Worm (Caenorhabditis elegans) whole organism, L1 larva: ENCODE data around the gene ldh-1.

Source experiments
- C34B4.2 ChIP-seq: sonication (generic microtip); optimal IDR thresholded peaks from 2 replicates; lab custom pipeline; 2017; ENCODE audit warnings: mild to moderate bottlenecking, missing genetic modification characterization, missing compliant biosample characterization
- F16B12.6 ChIP-seq: fragments of 150-350 bp; optimal IDR thresholded peaks from 2 replicates; lab custom pipeline; 2014; ENCODE audit warnings: missing biosample characterization, missing genetic modification characterization
- Y116A8C.19 ChIP-seq: sonication (generic microtip); optimal IDR thresholded peaks from 2 replicates; lab custom pipeline; 2016; ENCODE audit warnings: missing compliant biosample characterization, missing genetic modification characterization, borderline replicate concordance
- alr-1 ChIP-seq: fragments of 200-800 bp; sonication (Bioruptor generic); optimal IDR thresholded peaks from 2 replicates; lab custom pipeline; 2018; ENCODE audit warnings: borderline replicate concordance, mild to moderate bottlenecking, missing genetic modification characterization, missing compliant biosample characterization
- ama-1 ChIP-seq: fragments of 150-350 bp; optimal IDR thresholded peaks from 2 replicates; lab custom pipeline; 2014
- ceh-88 ChIP-seq: fragments of 200-800 bp; sonication (Bioruptor generic); IDR thresholded peaks from 2 replicates; pipeline ENCODE4 v1.3.6; 2022; ENCODE audit warnings: missing genetic modification characterization, missing compliant biosample characterization
- ceh-90 ChIP-seq: sonication (generic microtip); optimal IDR thresholded peaks from 2 replicates; lab custom pipeline; 2016; ENCODE audit warnings: missing genetic modification characterization, missing compliant biosample characterization
- ces-1 ChIP-seq: fragments of 150-350 bp; optimal IDR thresholded peaks from 2 replicates; lab custom pipeline; 2014; ENCODE audit warnings: missing biosample characterization, missing genetic modification reagents, missing genetic modification characterization
- dsc-1 ChIP-seq: sonication (generic microtip); optimal IDR thresholded peaks from 2 replicates; lab custom pipeline; 2016; ENCODE audit warnings: mild to moderate bottlenecking, missing genetic modification characterization, missing compliant biosample characterization
- efl-1 ChIP-seq, 4 experiments: fragments of 150-350 bp; optimal IDR thresholded peaks in 3 of 4; peaks in 1 of 4; 1 replicate in 1 of 4; 2 replicates in 3 of 4; lab custom pipeline; 2014; ENCODE audit warnings: missing biosample characterization in 2 of 4, missing genetic modification characterization in 2 of 4, missing genetic modification reagents in 2 of 4
- efl-3 ChIP-seq: fragments of 200-800 bp; sonication (Bioruptor generic); optimal IDR thresholded peaks from 2 replicates; lab custom pipeline; 2018; ENCODE audit warnings: mild to moderate bottlenecking, missing genetic modification characterization, missing compliant biosample characterization
- egl-13 ChIP-seq: sonication (generic microtip); optimal IDR thresholded peaks from 2 replicates; lab custom pipeline; 2016; ENCODE audit warnings: missing genotype, missing genetic modification reagents, missing genetic modification characterization, missing compliant biosample characterization
- fkh-10 ChIP-seq: sonication (generic microtip); optimal IDR thresholded peaks from 2 replicates; lab custom pipeline; 2017; ENCODE audit warnings: missing biosample characterization, missing genetic modification reagents, missing genetic modification characterization
- fkh-8 ChIP-seq: sonication (generic microtip); optimal IDR thresholded peaks from 2 replicates; lab custom pipeline; 2016; ENCODE audit warnings: mild to moderate bottlenecking, missing genetic modification characterization, missing compliant biosample characterization
- grh-1 ChIP-seq: fragments of 200-800 bp; sonication (Bioruptor generic); IDR thresholded peaks from 2 replicates; pipeline ENCODE4 v1.3.6; 2022; ENCODE audit warnings: missing genetic modification reagents, missing genetic modification characterization, missing compliant biosample characterization
- hlh-17 ChIP-seq: fragments of 200-800 bp; sonication (Bioruptor generic); optimal IDR thresholded peaks from 2 replicates; lab custom pipeline; 2018; ENCODE audit warnings: missing genetic modification characterization, mild to moderate bottlenecking, missing compliant biosample characterization, moderate library complexity, borderline replicate concordance
- hpl-2 ChIP-seq: fragments of 150-350 bp; optimal IDR thresholded peaks from 2 replicates; lab custom pipeline; 2014; ENCODE audit warnings: missing biosample characterization, missing genetic modification reagents, missing genetic modification characterization
- jun-1 ChIP-seq: fragments of 150-350 bp; optimal IDR thresholded peaks from 2 replicates; lab custom pipeline; 2014; ENCODE audit warnings: missing biosample characterization, missing genetic modification reagents, missing genetic modification characterization
- lin-35 ChIP-seq, 2 experiments: fragments of 150-350 bp; optimal IDR thresholded peaks; 2 replicates each; lab custom pipeline; 2014; ENCODE audit warnings: missing biosample characterization in 2 of 2, missing genetic modification characterization in 2 of 2, missing genetic modification reagents in 2 of 2
- lir-3 ChIP-seq: sonication (generic microtip); optimal IDR thresholded peaks from 2 replicates; lab custom pipeline; 2016; ENCODE audit warnings: mild to moderate bottlenecking, missing genetic modification characterization, moderate library complexity, missing compliant biosample characterization; ENCODE audit not compliant: poor library complexity
- lsy-2 ChIP-seq, 2 experiments: fragments of 150-350 bp; optimal IDR thresholded peaks; 2 replicates each; lab custom pipeline; 2014; ENCODE audit warnings: missing biosample characterization in 2 of 2, missing genetic modification characterization in 2 of 2
- mdl-1 ChIP-seq, 2 experiments: fragments of 150-350 bp; optimal IDR thresholded peaks; 2 replicates each; lab custom pipeline; 2014 to 2017; ENCODE audit warnings: missing biosample characterization in 2 of 2, missing genetic modification characterization in 2 of 2, inconsistent platforms in 1 of 2
- nhr-11 ChIP-seq: fragments of 150-350 bp; optimal IDR thresholded peaks from 2 replicates; lab custom pipeline; 2014; ENCODE audit warnings: missing biosample characterization, missing genetic modification characterization
- nhr-12 ChIP-seq: sonication (generic microtip); optimal IDR thresholded peaks from 2 replicates; lab custom pipeline; 2017; ENCODE audit warnings: missing biosample characterization, missing genetic modification characterization
- nhr-28 ChIP-seq: fragments of 150-350 bp; optimal IDR thresholded peaks from 2 replicates; lab custom pipeline; 2014; ENCODE audit warnings: missing biosample characterization, missing genetic modification characterization
- nhr-47 ChIP-seq: sonication (generic microtip); optimal IDR thresholded peaks from 2 replicates; lab custom pipeline; 2016; ENCODE audit warnings: mild to moderate bottlenecking, missing genetic modification characterization, moderate library complexity, missing compliant biosample characterization
- nhr-71 ChIP-seq: sonication (generic microtip); optimal IDR thresholded peaks from 2 replicates; lab custom pipeline; 2016; ENCODE audit warnings: mild to moderate bottlenecking, missing genetic modification characterization, moderate library complexity, missing compliant biosample characterization
- nhr-77 ChIP-seq: fragments of 150-350 bp; optimal IDR thresholded peaks from 2 replicates; lab custom pipeline; 2014; ENCODE audit warnings: missing biosample characterization, missing genetic modification characterization
- nhr-85 ChIP-seq: sonication (generic microtip); peaks from one replicate; lab custom pipeline; 2016; ENCODE audit warnings: missing genetic modification characterization, inconsistent platforms, missing compliant biosample characterization
- pag-3 ChIP-seq: sonication (generic microtip); optimal IDR thresholded peaks from 2 replicates; lab custom pipeline; 2017; ENCODE audit warnings: missing genetic modification characterization, mild to moderate bottlenecking, missing compliant biosample characterization, antibody characterized with exemption, borderline replicate concordance; ENCODE audit not compliant: insufficient read depth
- rnt-1 ChIP-seq: sonication (generic microtip); optimal IDR thresholded peaks from 2 replicates; lab custom pipeline; 2016; ENCODE audit warnings: mild to moderate bottlenecking, missing genetic modification characterization, moderate library complexity, missing compliant biosample characterization
- snu-23 ChIP-seq: sonication (generic microtip); optimal IDR thresholded peaks from 2 replicates; lab custom pipeline; 2016; ENCODE audit warnings: missing genetic modification characterization, missing compliant biosample characterization
- swsn-7 ChIP-seq: sonication (generic microtip); optimal IDR thresholded peaks from 2 replicates; lab custom pipeline; 2016; ENCODE audit warnings: missing genetic modification characterization, missing compliant biosample characterization
- unc-130 ChIP-seq: fragments of 150-350 bp; optimal IDR thresholded peaks from 2 replicates; lab custom pipeline; 2017; ENCODE audit warnings: missing biosample characterization, missing genetic modification characterization, inconsistent platforms
- unc-62 ChIP-seq: fragments of 150-350 bp; optimal IDR thresholded peaks from 2 replicates; lab custom pipeline; 2014; ENCODE audit warnings: missing biosample characterization, missing genetic modification reagents, missing genetic modification characterization
- vab-15 ChIP-seq: sonication (generic microtip); optimal IDR thresholded peaks from 2 replicates; lab custom pipeline; 2017; ENCODE audit warnings: missing genotype, mild to moderate bottlenecking, missing genetic modification characterization, missing compliant biosample characterization
- zag-1 ChIP-seq: fragments of 150-350 bp; optimal IDR thresholded peaks from 2 replicates; lab custom pipeline; 2014; ENCODE audit warnings: missing biosample characterization, missing genetic modification characterization
- zip-4 ChIP-seq: fragments of 200-800 bp; sonication (Bioruptor generic); optimal IDR thresholded peaks from 2 replicates; lab custom pipeline; 2018; ENCODE audit warnings: mild to moderate bottlenecking, missing genetic modification characterization, moderate library complexity, missing compliant biosample characterization

ldh-1 gene

DNA sequence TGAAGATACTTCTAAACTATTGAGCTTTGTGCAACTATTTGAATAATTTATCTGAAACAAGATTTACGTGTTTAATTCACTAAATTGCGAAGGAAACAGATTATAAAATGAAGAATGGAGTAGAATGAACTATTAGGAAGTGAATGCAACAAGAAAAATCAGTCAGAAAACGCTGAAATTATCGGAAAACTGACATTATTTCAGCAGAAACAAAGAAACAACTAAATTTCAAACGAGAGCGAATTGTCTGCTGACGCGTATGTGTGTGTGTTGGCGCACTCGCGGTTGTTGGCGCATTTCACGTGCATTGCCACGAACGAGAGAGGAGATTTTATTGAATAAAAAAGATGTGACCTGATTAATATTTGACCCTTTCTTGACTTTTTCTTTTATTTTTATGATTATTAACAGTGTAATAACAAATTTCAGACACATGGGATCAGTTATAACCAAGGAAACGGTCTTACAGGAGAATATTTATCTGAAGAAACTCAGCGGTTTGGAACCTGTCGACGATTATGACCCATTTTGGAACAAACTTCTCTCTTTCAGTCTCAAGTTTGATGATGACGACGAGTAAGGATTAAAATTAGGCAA lies 48.0 kb upstream of the ldh-1 start, which contains the start of the genes trr-1 and C47D12.2 (continued):
- TF ChIP-seq fkh-10 (GFP tag; lab: Kevin White, UChicago) = no peak
- TF ChIP-seq F16B12.6 (tag; lab: Kevin White, UChicago) = peak; percentile 64
- TF ChIP-seq hlh-17 (GFP tag; lab: Kevin White, UChicago) = no peak
- peak; percentile 26 for TF ChIP-seq nhr-77 (tag; lab: Kevin White, UChicago)
- no peak for TF ChIP-seq nhr-47 (tag; lab: Kevin White, UChicago)
- peak; percentile 85 to 91 for TF ChIP-seq lin-35 (GFP tag; optimal IDR thresholded peaks at IDR 0.05; lab: Kevin White, UChicago)
- peak; percentile 37 for TF ChIP-seq ama-1 (lab: Kevin White, UChicago)
- no peak for TF ChIP-seq mdl-1 (tag; optimal IDR thresholded peaks at IDR 0.05; lab: Kevin White, UChicago)
- TF ChIP-seq unc-130 (tag; lab: Kevin White, UChicago) = peak; percentile 24
- TF ChIP-seq ceh-88 = no peak
- peak in 1 of 2 experiments; percentile 84 for TF ChIP-seq lsy-2 (tag; optimal IDR thresholded peaks at IDR 0.05; lab: Kevin White, UChicago)
- TF ChIP-seq swsn-7 (tag; lab: Kevin White, UChicago) = peak; percentile 68

DNA sequence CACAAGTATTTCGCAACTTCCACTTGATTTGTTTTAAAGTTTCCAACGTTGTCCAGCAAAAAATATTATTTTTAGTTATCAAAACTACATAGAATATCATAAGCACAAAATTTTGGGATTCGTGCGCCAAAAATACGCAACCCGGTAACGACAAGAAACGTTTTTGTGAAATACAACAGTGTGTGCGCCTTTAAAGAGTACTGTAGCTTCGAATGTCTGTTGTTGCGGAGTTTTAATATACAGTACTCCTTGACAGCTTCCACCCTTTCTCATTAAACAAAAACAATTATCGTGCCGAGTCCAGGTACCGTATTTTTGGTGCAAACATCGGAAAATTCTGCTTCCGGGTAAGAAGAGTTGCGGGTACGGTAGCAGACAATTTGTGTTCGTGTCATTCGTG lies 43.8 kb upstream of the ldh-1 start:
- TF ChIP-seq egl-13 (tag; lab: Kevin White, UChicago) (no peak), hpl-2 (no peak), grh-1 (GFP tag; lab: Robert Waterston, UW) (no peak), nhr-12 (tag; lab: Kevin White, UChicago) (no peak), ceh-90 (tag; lab: Kevin White, UChicago) (no peak), nhr-77 (tag; lab: Kevin White, UChicago) (no peak), fkh-8 (tag; lab: Kevin White, UChicago) (no peak), zip-4 (no peak), rnt-1 (tag; lab: Kevin White, UChicago) (no peak), efl-3 (no peak), vab-15 (tag; lab: Kevin White, UChicago) (no peak), swsn-7 (tag; lab: Kevin White, UChicago) (no peak), dsc-1 (tag; lab: Kevin White, UChicago) (no peak), jun-1 (tag; lab: Kevin White, UChicago) (no peak), nhr-11 (tag; lab: Kevin White, UChicago) (no peak), snu-23 (no peak), lir-3 (tag; lab: Kevin White, UChicago) (no peak), ceh-88 (no peak)

DNA sequence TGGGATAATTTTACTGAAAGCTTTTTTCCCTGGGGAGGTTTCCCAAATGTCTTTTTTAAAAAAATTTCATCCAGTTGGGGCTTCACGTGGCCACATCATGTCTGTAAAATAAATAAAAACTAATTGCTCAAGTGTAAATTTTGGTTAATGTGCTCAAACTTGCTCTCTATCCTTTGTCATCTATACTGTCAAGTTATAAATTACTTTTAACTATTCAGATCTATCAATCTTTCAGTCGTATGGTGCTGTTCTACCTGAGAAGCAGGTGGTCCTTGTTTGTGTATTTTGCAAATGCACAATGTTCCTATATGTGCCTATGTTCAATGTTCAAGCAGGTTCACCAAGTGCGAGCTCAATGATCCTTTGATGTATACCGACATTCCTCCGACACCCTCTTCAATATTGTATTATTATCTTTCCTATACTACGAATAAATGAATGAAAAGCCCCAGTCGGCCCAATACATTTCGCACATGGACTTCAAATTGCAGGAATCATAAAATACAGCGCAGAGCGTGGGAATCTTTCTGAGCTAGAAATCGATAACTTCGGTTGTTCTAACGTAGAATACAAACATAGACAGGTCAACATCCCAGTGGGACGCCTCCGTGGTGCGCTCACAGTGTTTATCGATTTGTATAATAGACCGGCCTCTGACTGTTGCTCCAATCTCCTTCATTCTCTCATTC lies 42.7 kb upstream of the ldh-1 start, which contains the start of the genes sfxn-1.4 and C47D12.4:
TSS of gene sfxn-1.4 (minus strand) at position 101 of the 689 bp plus-strand sequence.
TSS of gene C47D12.4 (plus strand) at position 639 of the 689 bp plus-strand sequence.
- TF ChIP-seq hlh-17 (GFP tag; lab: Kevin White, UChicago) = no peak
- TF ChIP-seq alr-1 (tag; lab: Kevin White, UChicago) = no peak
- no peak for TF ChIP-seq ces-1 (GFP tag; lab: Kevin White, UChicago)
- no peak for TF ChIP-seq C34B4.2
- no peak for TF ChIP-seq nhr-47 (tag; lab: Kevin White, UChicago)
- TF ChIP-seq efl-1 (optimal IDR thresholded peaks at IDR 0.05; lab: Kevin White, UChicago) = no peak
- TF ChIP-seq efl-1 (GFP tag; optimal IDR thresholded peaks at IDR 0.05 in 1 of 2; lab: Kevin White, UChicago) = no peak
- TF ChIP-seq pag-3 (tag; lab: Kevin White, UChicago) = no peak
- TF ChIP-seq nhr-85 (tag; lab: Kevin White, UChicago) = no peak
- TF ChIP-seq hpl-2 = no peak
- no peak for TF ChIP-seq nhr-71
- TF ChIP-seq zag-1 (tag; lab: Kevin White, UChicago) = no peak
- no peak for TF ChIP-seq nhr-77 (tag; lab: Kevin White, UChicago)
- TF ChIP-seq unc-130 (tag; lab: Kevin White, UChicago) = no peak
- no peak for TF ChIP-seq unc-62
- TF ChIP-seq grh-1 (GFP tag; lab: Robert Waterston, UW) = no peak
- no peak for TF ChIP-seq nhr-28
- TF ChIP-seq Y116A8C.19 (tag; lab: Kevin White, UChicago) = no peak
